Fruit fly (Drosophila melanogaster): Measurements from ENCODE around the gene RhoBTB.

Gene RhoBTB

DNA sequence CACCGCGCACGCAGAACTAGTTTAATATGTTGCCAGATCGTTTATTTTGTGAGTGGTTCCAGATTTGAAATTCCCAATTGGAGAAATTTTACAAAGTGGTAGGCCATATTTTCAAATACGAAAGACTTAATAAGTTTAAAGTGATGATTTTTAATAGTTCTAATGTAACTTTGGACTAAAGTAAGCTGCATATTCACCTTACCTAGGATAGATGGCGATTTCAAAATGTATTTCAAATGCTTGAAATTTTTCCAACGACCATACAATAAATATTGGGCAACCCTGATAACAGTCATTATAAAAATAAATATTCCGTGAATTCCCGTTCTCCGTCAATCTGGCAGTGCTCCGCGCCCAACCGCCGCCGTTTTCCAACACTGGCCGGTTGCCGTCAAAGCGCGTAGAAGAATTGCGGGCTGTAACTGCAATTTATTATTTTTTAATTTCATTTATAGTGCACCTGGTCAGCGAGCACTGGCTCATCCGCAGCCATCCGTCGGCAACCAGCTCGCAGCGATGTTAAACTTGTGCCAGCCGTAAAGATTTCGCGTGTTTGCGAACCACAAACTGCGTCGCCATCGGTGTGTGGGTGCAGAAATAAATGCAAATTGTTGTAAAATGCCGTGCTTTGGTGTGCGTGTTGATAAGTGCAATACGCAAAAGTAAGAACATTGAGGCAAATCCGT, at the start of gene RhoBTB, which contains the start of gene Ide:
TSS of gene RhoBTB (plus strand) at position 365 of the 686 bp plus-strand sequence.
TSS of gene Ide (minus strand) at position 19 of the 686 bp plus-strand sequence.
- TF ChIP-seq noc (tag; optimal IDR thresholded peaks at IDR 0.05) = peak; percentile 75

DNA sequence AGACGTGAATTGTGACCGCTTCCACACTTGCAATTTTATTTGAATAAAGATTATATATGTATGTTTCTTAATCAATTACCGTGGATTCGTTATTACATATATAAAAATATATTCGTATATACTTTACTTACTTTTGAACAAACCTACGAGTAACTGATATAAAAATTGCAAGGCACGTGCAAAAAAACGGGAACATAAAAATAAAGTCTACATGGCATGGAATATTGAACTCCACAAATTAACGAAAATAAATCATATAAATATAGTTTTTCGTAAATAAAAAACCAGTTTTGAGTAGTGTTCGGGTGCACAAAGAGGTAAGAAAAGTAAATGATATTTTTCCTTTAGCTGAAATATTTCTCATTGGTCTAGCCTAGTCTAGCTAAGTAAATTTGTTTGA, 33.7 kb upstream of the RhoBTB start, which contains the start of gene Spn77Bc:
TSS of gene Spn77Bc (plus strand) at position 301 of the 400 bp plus-strand sequence.
- TF ChIP-seq noc (tag; optimal IDR thresholded peaks at IDR 0.05) = no peak

DNA sequence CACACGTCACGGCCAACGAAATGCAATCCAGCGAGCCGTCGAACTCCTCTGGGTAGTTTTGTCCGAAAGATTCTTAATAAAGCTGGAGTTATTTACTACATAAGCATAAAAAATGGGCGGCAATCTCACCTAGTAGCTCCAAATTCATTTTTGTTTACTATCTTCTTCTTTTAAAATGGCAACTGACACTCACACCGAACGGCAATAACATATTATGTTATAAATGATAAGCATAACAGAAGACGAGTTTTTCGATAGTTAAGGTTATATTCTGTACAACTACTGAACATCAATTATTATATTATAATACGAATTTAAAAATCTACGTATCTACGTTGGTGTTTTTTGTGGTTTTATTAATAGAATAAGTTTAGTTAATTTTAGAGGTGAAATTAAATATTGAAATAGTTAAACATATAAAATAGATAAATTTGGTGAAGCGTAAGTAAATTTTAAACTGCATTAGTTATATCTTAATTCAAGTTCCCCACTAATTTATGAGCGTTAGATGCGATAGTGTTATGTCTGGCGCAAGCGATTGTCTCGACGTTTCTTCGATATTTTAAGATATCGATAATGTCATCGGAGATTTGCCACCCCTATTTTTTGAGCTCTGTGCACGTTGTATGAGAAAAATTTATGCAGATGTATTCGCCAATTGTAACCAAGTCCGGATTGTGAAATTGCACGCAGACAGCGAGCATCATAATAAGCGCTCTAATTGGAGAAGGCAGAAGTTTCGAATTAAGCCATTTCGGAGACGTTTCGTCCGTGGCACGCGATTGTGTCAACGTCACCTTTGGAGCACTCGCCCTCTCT, 28.1 kb upstream of the RhoBTB start, which contains the start of the genes Rbbp5 and eRF1:
TSS of gene Rbbp5 (minus strand) at position 181 of the 819 bp plus-strand sequence.
TSS of gene eRF1 (plus strand) at position 594 of the 819 bp plus-strand sequence.
- TF ChIP-seq noc (tag; optimal IDR thresholded peaks at IDR 0.05) = peak; percentile 57

DNA sequence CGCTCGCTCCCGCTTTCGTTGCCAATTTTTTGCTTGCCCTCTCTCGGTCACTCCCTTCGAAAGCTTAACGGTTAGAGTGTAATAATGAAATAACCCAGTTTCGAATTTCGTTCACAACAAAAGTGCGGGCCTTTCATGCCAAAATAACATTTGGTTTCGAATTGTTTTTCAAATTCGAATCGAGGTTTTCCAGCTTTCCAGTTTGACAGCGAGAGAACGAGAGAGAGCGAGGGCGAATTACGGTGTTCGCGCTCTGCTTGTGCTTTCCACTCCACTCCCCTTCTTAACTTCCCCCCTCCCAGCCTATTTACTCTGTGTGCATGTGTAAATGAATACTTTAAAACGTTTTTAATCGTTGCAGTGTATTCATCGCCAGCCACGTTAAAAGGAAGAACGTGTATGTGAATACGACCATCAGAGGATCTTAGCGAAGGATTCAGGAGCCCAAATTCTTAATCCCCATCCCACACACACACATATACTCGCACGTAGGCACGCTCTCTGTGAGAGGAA, 27.4 kb upstream of the RhoBTB start:
- TF ChIP-seq noc (tag; optimal IDR thresholded peaks at IDR 0.05) = no peak

DNA sequence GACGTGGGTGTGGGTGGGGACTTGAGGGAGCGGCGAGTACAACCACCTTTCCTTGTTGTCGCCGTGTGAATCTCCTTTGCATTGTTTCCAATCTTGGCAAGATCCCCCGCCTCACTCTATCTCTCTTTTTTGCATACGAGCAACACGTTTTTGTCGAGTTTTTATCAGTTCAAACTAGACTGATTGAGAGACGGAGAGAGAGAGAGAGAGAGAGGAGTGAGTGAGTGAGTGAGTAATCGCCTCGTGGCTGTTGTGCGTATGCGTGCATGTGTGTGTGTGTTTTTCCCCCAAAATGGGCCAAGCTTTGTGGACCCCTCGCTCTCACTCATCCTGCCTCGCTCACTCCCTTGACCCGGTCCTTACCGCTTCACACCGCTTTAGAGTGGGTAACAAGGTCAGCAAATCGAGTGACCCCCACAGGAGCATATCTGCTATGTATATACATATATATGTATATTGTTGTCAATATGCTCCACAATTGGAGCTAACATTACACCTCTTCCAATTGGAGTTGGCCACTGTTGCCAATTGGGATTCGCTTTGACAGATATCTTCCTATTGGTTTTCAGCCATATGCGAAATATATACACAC, 26.6 kb upstream of the RhoBTB start:
- no peak for TF ChIP-seq noc (tag; optimal IDR thresholded peaks at IDR 0.05)

DNA sequence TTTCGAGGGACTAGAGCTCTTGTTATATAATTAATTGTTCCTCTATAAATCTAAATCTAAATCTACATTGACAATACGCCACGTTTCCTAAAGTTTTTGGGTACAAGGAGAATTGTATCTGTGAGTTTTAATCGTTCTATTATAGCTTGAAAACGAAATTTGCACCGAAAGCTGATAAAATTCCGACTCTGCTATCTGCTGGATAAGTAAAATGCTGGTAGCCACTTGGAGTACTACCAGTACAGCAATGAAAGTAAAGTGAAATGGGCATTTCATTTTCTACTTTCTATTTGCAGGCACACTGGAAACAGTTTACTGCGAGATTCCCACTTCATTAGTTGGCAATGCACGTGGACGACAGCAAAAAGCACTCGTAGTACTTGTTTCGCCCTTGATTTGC, 22.9 kb upstream of the RhoBTB start, which contains the start of gene CG5618:
TSS of gene CG5618 (plus strand) at position 301 of the 400 bp plus-strand sequence.
- no peak for TF ChIP-seq noc (tag; optimal IDR thresholded peaks at IDR 0.05)

DNA sequence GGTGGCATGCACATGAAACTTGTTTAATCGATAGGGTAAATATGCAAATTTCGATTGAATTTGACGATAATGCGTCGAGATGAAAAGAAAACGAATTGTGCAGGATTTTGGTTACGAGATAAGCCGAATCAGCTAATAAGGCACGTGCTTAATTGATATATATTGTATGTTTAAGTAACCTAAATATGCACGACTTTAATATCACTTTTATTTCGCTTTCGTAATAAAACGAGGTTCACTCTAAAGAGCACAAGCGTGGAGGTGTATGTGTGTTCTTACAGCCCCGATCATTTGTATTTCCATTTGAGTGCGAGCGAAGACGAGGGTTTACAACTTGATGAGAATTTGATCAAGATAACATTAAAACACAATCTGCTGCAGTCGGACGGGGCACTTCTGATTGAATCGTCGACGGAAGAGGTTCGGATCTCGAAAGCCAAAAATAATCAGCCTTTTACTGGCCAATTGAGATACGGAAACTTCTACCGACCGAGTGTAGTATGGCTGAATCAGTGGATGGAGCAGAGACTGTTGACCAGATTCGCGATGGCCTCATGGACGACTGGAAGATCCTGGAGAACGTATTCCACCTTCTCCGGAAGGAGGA, 22.2 kb upstream of the RhoBTB start:
- TF ChIP-seq noc (tag; optimal IDR thresholded peaks at IDR 0.05) = no peak

DNA sequence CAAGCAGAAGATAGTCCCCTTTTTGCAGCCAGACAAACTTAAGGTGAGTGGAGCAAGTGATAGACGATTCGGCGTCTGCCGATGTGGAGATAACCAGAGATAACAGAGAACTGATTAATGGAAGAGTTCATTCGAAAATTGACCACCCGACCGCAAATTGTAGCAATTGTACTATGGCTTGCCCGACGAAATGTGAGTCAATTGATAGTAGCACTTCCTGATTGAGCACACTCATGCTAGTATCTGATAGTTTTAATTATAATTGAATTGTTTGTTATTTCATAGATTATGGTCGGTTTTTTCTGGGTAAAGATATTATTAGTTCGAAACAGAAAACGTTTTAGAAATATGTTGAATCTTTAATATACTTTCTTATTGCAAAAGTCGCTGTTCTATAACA, 21.7 kb upstream of the RhoBTB start:
- TF ChIP-seq noc (tag; optimal IDR thresholded peaks at IDR 0.05) = no peak

DNA sequence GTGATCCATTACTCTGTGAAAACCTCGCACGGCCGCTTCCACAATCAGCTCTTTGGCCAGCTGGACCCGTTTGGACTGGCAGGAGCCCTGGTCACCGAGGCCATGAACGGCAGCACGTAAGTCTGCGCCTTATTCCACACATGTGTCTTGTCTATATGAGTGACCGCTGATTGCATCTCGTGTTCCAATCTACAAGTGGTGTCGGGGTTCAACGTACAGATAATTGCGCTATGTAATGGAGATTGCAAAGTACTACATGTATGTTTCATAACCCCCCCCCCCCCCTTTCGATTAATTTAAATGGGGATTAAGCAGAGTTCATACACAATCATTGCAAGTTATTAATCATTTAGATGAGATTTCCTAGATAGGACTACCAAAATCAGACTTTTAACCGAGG, 21.2 kb upstream of the RhoBTB start:
- TF ChIP-seq noc (tag; optimal IDR thresholded peaks at IDR 0.05) = no peak

DNA sequence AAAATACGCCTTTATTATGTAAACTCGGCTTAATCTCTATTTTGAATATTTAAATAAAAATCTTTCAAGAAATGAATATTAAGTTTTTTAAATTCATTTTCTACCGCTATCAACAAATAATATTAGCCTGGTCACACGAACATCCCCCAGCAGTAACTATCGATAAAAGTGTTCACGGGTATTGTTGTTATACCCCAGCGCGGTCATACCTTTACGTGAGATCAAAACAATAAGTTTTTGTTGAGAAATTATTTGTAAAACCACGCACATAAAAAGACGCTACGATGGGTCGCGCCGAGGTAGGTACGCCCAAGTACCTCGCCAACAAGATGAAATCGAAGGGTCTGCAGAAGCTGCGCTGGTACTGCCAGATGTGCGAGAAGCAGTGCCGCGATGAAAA, 19.4 kb upstream of the RhoBTB start, which contains the start of gene kin17:
TSS of gene kin17 (plus strand) at position 195 of the 400 bp plus-strand sequence.
- no peak for TF ChIP-seq noc (tag; optimal IDR thresholded peaks at IDR 0.05)

DNA sequence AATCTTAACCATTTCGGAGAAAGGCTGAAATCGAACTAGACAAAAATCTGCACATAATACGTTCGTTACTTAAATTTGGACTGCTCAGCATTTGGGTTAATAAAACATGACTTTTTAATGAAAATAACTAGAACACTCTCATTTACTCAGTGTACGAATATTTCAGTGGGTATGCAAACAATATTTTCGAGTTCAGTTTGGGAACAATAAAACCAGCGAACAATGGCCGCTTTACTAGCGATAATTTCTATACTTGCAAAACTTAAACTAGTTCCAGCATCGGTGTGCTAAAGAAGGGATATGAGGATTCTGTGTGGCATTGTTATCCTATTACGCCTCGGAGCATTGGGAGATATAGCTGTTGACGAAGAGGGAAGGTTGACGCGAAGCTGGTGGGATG, 17.8 kb upstream of the RhoBTB start, which contains the start of gene CG5665:
TSS of gene CG5665 (plus strand) at position 301 of the 400 bp plus-strand sequence.
- TF ChIP-seq noc (tag; optimal IDR thresholded peaks at IDR 0.05) = no peak

DNA sequence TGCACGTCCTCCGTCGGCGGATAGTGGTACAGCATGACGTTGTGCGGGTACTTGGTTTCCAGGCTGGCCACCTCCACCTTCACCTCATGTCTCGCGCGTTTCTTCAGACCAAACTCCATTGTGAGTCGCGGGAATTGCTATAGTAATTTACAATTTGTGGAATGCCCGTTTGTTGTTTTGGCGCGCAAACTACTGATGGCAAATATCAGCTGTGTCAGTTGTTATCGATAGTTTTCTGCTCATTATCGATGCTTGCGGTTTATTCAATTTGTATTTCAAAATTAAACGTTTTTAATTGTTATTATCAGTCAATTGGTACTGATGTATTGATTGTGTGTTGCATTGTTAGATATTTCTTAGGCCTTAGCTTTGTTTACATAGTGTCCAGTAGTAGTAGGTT, 14.7 kb upstream of the RhoBTB start, which contains the start of gene Prim2:
TSS of gene Prim2 (minus strand) at position 197 of the 400 bp plus-strand sequence.
- no peak for TF ChIP-seq noc (tag; optimal IDR thresholded peaks at IDR 0.05)

DNA sequence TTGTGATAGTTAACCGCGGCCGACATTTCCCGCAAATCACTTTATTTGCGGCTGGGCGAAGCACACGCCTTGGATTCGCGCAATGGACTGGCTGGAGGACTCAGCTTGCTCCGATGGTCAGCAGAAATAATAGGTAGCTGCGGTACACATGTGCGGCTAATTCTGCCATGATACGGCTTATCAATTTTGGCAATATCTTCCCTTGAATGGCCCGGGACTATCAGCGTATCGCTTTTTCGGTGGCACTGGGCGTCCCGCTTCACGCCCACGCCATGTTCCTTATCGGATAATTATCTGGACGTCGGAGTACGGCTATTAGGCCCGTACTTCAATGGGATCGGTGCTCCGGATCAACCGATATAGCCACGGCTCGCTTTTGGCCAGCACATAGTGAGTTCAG, 10.0 kb upstream of the RhoBTB start:
- no peak for TF ChIP-seq noc (tag; optimal IDR thresholded peaks at IDR 0.05)

DNA sequence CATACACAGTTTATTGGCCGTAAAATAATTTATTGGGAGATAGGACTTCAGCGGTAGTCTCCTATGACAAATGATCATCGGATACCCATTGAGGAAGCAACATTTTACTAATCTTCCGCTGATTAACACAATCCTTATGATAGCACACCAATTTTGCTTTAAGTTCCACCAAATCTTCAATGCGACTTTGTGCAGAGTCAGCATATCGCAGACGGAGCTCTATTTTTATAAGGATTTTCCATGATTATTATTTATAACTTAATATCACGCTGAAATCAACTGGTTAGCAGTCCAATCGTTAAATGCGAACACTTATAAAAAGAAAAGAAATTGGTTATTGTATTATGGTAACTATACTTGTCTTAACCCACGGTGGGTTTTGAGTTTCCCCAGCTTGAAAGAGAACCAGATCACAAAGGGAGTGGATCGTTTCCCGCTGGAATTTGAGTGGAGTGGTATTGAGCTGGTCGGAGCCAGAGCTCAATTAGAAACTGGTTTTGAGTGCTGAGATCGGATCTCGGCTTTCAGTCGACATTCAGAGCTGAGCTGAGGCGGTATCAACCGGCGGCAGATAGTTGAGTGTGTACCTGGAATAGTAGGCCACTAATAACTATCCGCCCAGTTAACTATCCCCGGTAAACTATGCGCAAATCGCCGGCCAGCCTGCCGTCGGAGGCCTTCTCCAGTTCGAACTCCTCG, 9.2 kb upstream of the RhoBTB start, which contains the start of the genes Toll-9 and in:
TSS of gene Toll-9 (minus strand) at position 51 of the 699 bp plus-strand sequence.
TSS of gene in (plus strand) at position 525 of the 699 bp plus-strand sequence.
- TF ChIP-seq noc (tag; optimal IDR thresholded peaks at IDR 0.05) = no peak

All from whole organism, larva.